Worm (Caenorhabditis elegans): ENCODE results near the gene math-22.

ce11 chrII:1946427-1946826 is 41.2 kb downstream of the math-22 start, which contains the start of gene math-48:
- TF ChIP-seq F13C5.2 (tag; optimal IDR thresholded peaks at IDR 0.05), result no peak
- TF ChIP-seq hmg-4 (GFP tag; optimal IDR thresholded peaks at IDR 0.05), result no peak
- no peak for TF ChIP-seq flt-1 (GFP tag; IDR thresholded peaks at IDR 0.05)
- no peak for TF ChIP-seq tra-4 (tag; optimal IDR thresholded peaks at IDR 0.05)
- no peak for TF ChIP-seq ama-1 (optimal IDR thresholded peaks at IDR 0.05)
- TF ChIP-seq tbx-11 (GFP tag; IDR thresholded peaks at IDR 0.05), result no peak
- TF ChIP-seq B0310.2 (tag; optimal IDR thresholded peaks at IDR 0.05), result no peak
- TF ChIP-seq hmbx-1 (tag; optimal IDR thresholded peaks at IDR 0.05), result no peak
- no peak for TF ChIP-seq pes-1 (GFP tag; IDR thresholded peaks at IDR 0.05)
- no peak for TF ChIP-seq ets-7 (tag; optimal IDR thresholded peaks at IDR 0.05)
- no peak for TF ChIP-seq aly-1 (tag; optimal IDR thresholded peaks at IDR 0.05)
- no peak for TF ChIP-seq scrt-1 (GFP tag; IDR thresholded peaks at IDR 0.05)
- TF ChIP-seq ceh-13 (GFP tag; optimal IDR thresholded peaks at IDR 0.05), result no peak
